Fruit fly (Drosophila melanogaster) Kc167 (cell line): ENCODE data around the gene Srp14.

Source experiments
- Myc ChIP-seq: fragments of >200 bp; optimal IDR thresholded peaks from 2 replicates; lab custom pipeline; 2017; ENCODE audit warnings: missing external identifiers
- Sin3A ChIP-seq: fragments of >200 bp; optimal IDR thresholded peaks from 2 replicates; lab custom pipeline; 2018; ENCODE audit warnings: missing external identifiers
- h ChIP-seq: fragments of >200 bp; optimal IDR thresholded peaks from 3 replicates; lab custom pipeline; 2018; ENCODE audit warnings: missing external identifiers
- insv ChIP-seq: fragments of >200 bp; optimal IDR thresholded peaks from 3 replicates; lab custom pipeline; 2018; ENCODE audit warnings: missing external identifiers
- psq ChIP-seq: fragments of >200 bp; optimal IDR thresholded peaks from 2 replicates; lab custom pipeline; 2017; ENCODE audit warnings: missing external identifiers
- ttk ChIP-seq: sonication (Bioruptor generic); optimal IDR thresholded peaks from 2 replicates; lab custom pipeline; 2017; ENCODE audit warnings: missing external identifiers

Srp14 gene

dm6 chr3R:20549855-20550603, 29.9 kb upstream of the Srp14 start:
- TF ChIP-seq ttk (no peak), Myc (lab: Kevin White, UChicago) (no peak), Sin3A (lab: Kevin White, UChicago) (no peak), psq (lab: Kevin White, UChicago) (no peak), insv (lab: Kevin White, UChicago) (no peak), h (lab: Kevin White, UChicago) (no peak)

dm6 chr3R:20550632-20551486, 29.1 kb upstream of the Srp14 start:
- no peak for TF ChIP-seq Sin3A (lab: Kevin White, UChicago)
- TF ChIP-seq insv (lab: Kevin White, UChicago), result no peak
- TF ChIP-seq Myc (lab: Kevin White, UChicago), result no peak
- no peak for TF ChIP-seq ttk
- no peak for TF ChIP-seq h (lab: Kevin White, UChicago)
- no peak for TF ChIP-seq psq (lab: Kevin White, UChicago)

DNA sequence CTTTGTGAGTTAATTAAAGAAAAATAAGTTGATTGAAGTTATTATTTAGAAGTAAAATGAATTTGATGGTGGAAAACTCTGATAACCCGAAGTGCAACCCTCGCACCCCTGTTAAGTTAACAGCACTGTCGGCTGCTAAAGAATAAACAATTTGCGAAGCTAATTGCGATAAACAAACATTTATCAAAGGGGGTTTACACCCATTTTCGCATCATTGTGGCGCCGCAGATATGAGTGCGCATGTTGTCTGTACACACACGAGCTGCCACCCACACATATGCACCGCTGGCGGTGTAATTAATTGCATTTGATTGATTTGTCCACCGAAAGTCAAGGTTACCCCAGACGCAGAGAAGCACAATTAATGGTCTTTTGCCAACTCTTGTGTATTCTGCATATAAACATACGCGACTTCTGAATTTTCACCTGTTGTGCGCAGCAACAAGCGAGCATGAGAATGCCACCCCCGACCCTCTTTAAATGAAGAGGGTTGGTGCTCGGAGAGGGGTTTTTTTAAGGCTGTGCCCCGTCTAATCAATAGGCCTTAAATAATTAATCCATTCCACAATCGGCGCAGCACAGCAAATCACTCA, 28.3 kb upstream of the Srp14 start:
- TF ChIP-seq psq (lab: Kevin White, UChicago), result no peak
- no peak for TF ChIP-seq Sin3A (lab: Kevin White, UChicago)
- no peak for TF ChIP-seq Myc (lab: Kevin White, UChicago)
- no peak for TF ChIP-seq h (lab: Kevin White, UChicago)
- no peak for TF ChIP-seq insv (lab: Kevin White, UChicago)
- no peak for TF ChIP-seq ttk

dm6 chr3R:20552093-20552492, 27.8 kb upstream of the Srp14 start, which contains the start of gene Stat92E:
Gene Stat92E, minus strand, starts transcription at chr3R:20552311.
- TF ChIP-seq psq (lab: Kevin White, UChicago) (no peak), h (lab: Kevin White, UChicago) (no peak), ttk (no peak)

dm6 chr3R:20554300-20554699, 25.6 kb upstream of the Srp14 start, which contains the start of gene att-ORFB:
Gene att-ORFB, minus strand, starts transcription at chr3R:20554400.
- TF ChIP-seq Myc (lab: Kevin White, UChicago), result no peak
- no peak for TF ChIP-seq Sin3A (lab: Kevin White, UChicago)
- no peak for TF ChIP-seq ttk
- TF ChIP-seq psq (lab: Kevin White, UChicago), result no peak
- TF ChIP-seq h (lab: Kevin White, UChicago), result no peak
- TF ChIP-seq insv (lab: Kevin White, UChicago), result no peak

DNA sequence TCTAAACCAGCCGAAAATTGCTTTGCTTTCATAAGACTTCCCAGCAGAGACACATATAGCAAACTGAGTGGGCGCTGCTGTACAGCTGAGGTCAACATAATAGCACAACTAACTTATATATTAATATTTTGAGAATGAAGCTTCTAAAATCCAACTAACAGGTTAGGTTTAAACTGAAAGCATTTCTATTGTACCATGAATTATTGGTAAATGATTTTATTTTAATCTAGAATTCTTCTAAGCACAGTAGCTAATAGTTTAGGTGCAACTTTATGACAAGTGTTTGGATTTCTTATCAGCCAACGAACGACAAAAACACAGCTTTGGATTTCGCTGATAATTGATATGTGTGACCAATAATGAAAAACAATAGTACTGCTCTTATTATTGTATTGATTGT, 24.9 kb upstream of the Srp14 start:
- TF ChIP-seq insv (lab: Kevin White, UChicago) (no peak), Sin3A (lab: Kevin White, UChicago) (no peak), ttk (no peak), Myc (lab: Kevin White, UChicago) (no peak), h (lab: Kevin White, UChicago) (no peak), psq (lab: Kevin White, UChicago) (no peak)

DNA sequence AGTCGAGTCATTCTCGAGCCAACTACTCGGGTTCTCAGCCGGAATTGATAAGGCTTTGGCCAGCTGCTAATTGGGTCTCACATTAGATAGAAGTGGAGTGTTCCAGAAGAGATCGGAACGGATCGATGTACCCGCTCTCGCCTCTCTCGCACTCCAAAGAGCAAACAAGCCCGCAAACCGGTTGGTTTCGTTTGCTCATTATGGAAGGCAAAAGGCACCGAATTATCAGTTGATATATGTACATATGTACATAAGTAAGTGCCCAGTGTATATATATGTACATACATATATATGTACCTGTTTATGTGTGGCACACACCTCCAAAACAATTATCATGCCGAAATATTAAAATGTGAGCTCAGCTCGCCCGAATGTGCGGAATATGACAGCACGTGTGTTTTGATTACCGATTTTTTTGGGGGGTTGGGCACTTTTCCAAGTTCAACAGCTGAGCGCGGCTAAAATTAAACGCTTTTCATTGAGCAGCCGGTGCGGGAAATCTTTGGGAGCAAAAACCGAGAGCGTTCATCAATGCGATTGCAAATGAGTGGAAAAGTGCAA, 24.1 kb upstream of the Srp14 start:
- TF ChIP-seq psq (lab: Kevin White, UChicago) (no peak), insv (lab: Kevin White, UChicago) (no peak), Myc (lab: Kevin White, UChicago) (no peak), Sin3A (lab: Kevin White, UChicago) (no peak), ttk (no peak), h (lab: Kevin White, UChicago) (no peak)

DNA sequence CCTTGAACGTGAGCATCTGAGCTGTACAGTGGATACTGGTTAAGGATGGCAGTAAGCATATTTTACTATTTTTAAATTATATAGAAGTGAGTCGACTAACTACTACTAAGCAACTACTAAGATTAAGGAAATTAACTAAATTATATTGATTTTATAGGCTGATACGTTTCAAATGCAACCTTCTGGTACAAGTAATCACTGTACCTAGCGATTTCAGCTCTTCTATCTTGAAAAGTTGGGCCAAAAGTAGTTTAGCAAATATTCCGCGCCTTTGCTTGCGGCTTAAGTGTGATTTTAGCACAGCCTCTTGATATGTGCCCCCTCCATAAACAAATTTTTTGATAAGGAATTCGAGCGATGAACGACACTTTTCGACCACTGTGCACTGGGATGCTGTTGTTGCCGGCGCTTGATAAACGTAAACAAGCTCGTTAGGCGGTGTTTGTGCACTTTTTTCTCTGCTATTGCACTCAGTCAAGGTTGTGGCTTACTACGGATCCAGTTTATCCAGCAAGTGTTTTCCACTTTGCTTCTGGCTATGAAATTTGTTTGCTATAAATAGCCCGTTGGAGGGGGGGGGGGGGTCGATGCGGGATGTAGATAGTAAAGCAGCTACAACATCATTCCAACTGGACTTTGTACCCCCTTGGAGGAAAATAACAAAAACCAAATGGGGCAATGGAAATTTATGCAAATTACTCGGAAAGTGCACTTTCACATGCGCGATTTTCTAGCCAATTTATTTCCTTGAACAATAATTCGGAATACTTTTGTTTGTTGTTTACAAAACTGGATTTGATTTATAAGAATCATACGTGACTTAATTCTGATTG, 23.4 kb upstream of the Srp14 start:
- TF ChIP-seq Sin3A (lab: Kevin White, UChicago), result no peak
- TF ChIP-seq ttk, result no peak
- no peak for TF ChIP-seq h (lab: Kevin White, UChicago)
- no peak for TF ChIP-seq psq (lab: Kevin White, UChicago)

- TF ChIP-seq psq (lab: Kevin White, UChicago) (no peak), ttk (no peak), insv (lab: Kevin White, UChicago) (no peak), Myc (lab: Kevin White, UChicago) (no peak), h (lab: Kevin White, UChicago) (no peak), Sin3A (lab: Kevin White, UChicago) (no peak)
Observed at dm6 chr3R:20557114-20557414, 22.9 kb upstream of the Srp14 start.

DNA sequence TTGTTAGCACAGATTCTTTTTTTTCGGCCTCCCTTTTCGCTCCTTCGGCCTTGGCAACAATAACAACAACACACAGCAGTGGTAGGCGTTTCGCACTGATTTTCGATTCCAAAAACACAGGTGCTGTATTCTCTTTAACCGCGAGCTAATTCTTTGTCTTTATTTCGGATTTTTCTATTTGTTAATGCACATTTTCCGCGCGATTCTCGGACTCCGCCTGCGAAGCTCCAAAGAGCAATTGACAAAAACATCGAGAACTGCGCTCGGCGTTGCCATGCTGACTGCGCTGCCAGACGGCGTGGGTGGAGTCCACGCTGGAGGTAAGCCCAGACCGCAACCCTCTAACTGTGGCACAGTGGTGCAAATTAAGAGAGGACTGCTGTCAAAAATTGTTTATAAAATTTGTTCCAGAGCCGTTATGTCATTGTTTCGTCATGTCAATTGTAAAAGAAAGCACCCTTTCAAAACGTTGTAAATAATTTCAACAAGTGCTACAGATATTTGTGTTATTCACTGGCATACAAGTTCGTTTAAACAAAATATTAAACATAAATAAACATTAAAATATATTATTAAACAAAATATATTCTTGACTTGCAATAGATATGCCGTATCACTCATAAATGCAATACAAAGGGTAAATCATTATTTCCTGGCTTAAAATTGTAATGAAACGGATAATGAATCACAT, 22.4 kb upstream of the Srp14 start, which contains the start of the genes DPCoAC and CG5180:
DPCoAC (minus strand) TSS at position 253 of the 691 bp plus-strand sequence.
CG5180 (plus strand) TSS at position 516 of the 691 bp plus-strand sequence.
- TF ChIP-seq h (lab: Kevin White, UChicago) (no peak), ttk (no peak), insv (lab: Kevin White, UChicago) (no peak), psq (lab: Kevin White, UChicago) (no peak), Sin3A (lab: Kevin White, UChicago) (no peak), Myc (lab: Kevin White, UChicago) (no peak)
